Fruit fly (Drosophila melanogaster): ENCODE data around the gene DAAM.
A peak's percentile ranks its signal among the peaks of the same experiment; 100 is the strongest.

The DAAM gene

dm6 chrX:1322214-1322613 is at the start of gene DAAM:
Gene DAAM (minus strand): TSS chrX:1322362.
- TF ChIP-seq h (GFP tag; optimal IDR thresholded peaks at IDR 0.05), result peak; percentile 29
- no peak for TF ChIP-seq Mio (GFP tag; optimal IDR thresholded peaks at IDR 0.05)
- TF ChIP-seq sv (GFP tag; optimal IDR thresholded peaks at IDR 0.05), result no peak
- peak; percentile 14 for TF ChIP-seq Vsx2 (GFP tag; optimal IDR thresholded peaks at IDR 0.05; ENCODE audit: partially characterized antibody)
- TF ChIP-seq Hr78 (GFP tag; optimal IDR thresholded peaks at IDR 0.05), result no peak
- peak; percentile 46 for TF ChIP-seq dmrt93B (GFP tag; optimal IDR thresholded peaks at IDR 0.05)
- peak; percentile 39 for TF ChIP-seq HLH106 (tag; optimal IDR thresholded peaks at IDR 0.05)
- TF ChIP-seq Rel (GFP tag; optimal IDR thresholded peaks at IDR 0.05), result no peak
- TF ChIP-seq Rel (tag; optimal IDR thresholded peaks at IDR 0.05), result peak; percentile 67
- no peak for TF ChIP-seq Abd-B (GFP tag; optimal IDR thresholded peaks at IDR 0.05)
- peak in 1 of 2 experiments; percentile 22 for TF ChIP-seq foxo (GFP tag; optimal IDR thresholded peaks at IDR 0.05)
- no peak for TF ChIP-seq Dif (GFP tag; optimal IDR thresholded peaks at IDR 0.05; ENCODE audit: partially characterized antibody)
- no peak for TF ChIP-seq CrebA (GFP tag; optimal IDR thresholded peaks at IDR 0.05; ENCODE audit: borderline replicate concordance)
- peak; percentile 9 for TF ChIP-seq Hr83 (GFP tag; optimal IDR thresholded peaks at IDR 0.05; ENCODE audit: poor library complexity, severe bottlenecking)
- TF ChIP-seq OdsH (GFP tag; optimal IDR thresholded peaks at IDR 0.05), result no peak
- TF ChIP-seq GATAd (GFP tag; optimal IDR thresholded peaks at IDR 0.05), result peak; percentile 19
- peak; percentile 18 for TF ChIP-seq psq (GFP tag; optimal IDR thresholded peaks at IDR 0.05)
- TF ChIP-seq rgr (GFP tag; optimal IDR thresholded peaks at IDR 0.05), result peak; percentile 22
- TF ChIP-seq Sp1 (GFP tag; optimal IDR thresholded peaks at IDR 0.05), result peak; percentile 50
- TF ChIP-seq N (GFP tag; optimal IDR thresholded peaks at IDR 0.05), result no peak
- peak; percentile 17 for TF ChIP-seq ey (GFP tag; optimal IDR thresholded peaks at IDR 0.05)
- TF ChIP-seq CG9705 (GFP tag; optimal IDR thresholded peaks at IDR 0.05), result peak; percentile 77

- TF ChIP-seq pan (optimal IDR thresholded peaks at IDR 0.05) (no peak), Sp1 (GFP tag; optimal IDR thresholded peaks at IDR 0.05) (peak; percentile 23), Jra (GFP tag; optimal IDR thresholded peaks at IDR 0.05) (no peak), dsf (GFP tag; optimal IDR thresholded peaks at IDR 0.05; ENCODE audit: borderline replicate concordance) (no peak), h (GFP tag; optimal IDR thresholded peaks at IDR 0.05) (peak; percentile 43), Hr83 (GFP tag; optimal IDR thresholded peaks at IDR 0.05; ENCODE audit: poor library complexity, severe bottlenecking) (peak; percentile 3), foxo (GFP tag; optimal IDR thresholded peaks at IDR 0.05) (peak in 1 of 2 experiments; percentile 64), sv (GFP tag; optimal IDR thresholded peaks at IDR 0.05) (peak; percentile 41), HLH106 (tag; optimal IDR thresholded peaks at IDR 0.05) (peak; percentile 42), psq (GFP tag; optimal IDR thresholded peaks at IDR 0.05) (peak; percentile 30), fru (GFP tag; optimal IDR thresholded peaks at IDR 0.05) (peak; percentile 36), sage (GFP tag; optimal IDR thresholded peaks at IDR 0.05) (no peak), GATAd (GFP tag; optimal IDR thresholded peaks at IDR 0.05) (no peak), OdsH (GFP tag; optimal IDR thresholded peaks at IDR 0.05) (peak; percentile 39), rgr (GFP tag; optimal IDR thresholded peaks at IDR 0.05) (peak; percentile 56), N (GFP tag; optimal IDR thresholded peaks at IDR 0.05) (no peak), woc (GFP tag; optimal IDR thresholded peaks at IDR 0.05) (no peak), jim (GFP tag; optimal IDR thresholded peaks at IDR 0.05) (no peak), brk (GFP tag; optimal IDR thresholded peaks at IDR 0.05) (no peak), Dif (GFP tag; optimal IDR thresholded peaks at IDR 0.05; ENCODE audit: partially characterized antibody) (no peak), Myc (optimal IDR thresholded peaks at IDR 0.05) (no peak), dmrt93B (GFP tag; optimal IDR thresholded peaks at IDR 0.05) (no peak), ey (GFP tag; optimal IDR thresholded peaks at IDR 0.05) (peak; percentile 45)
Measured at dm6 chrX:1370104-1370802, 48.1 kb upstream of the DAAM start, which contains the start of gene ssx. Gene ssx (plus strand): TSS chrX:1370580.

- TF ChIP-seq Dif (GFP tag; optimal IDR thresholded peaks at IDR 0.05; ENCODE audit: partially characterized antibody) (no peak), dl (GFP tag; optimal IDR thresholded peaks at IDR 0.05; ENCODE audit: insufficient read depth in 1 of 2, partially characterized antibody in 2 of 2) (no peak), Dfd (GFP tag; optimal IDR thresholded peaks at IDR 0.05) (no peak), dsf (GFP tag; optimal IDR thresholded peaks at IDR 0.05; ENCODE audit: borderline replicate concordance) (no peak), Abd-B (GFP tag; optimal IDR thresholded peaks at IDR 0.05) (no peak), Hnf4 (GFP tag; optimal IDR thresholded peaks at IDR 0.05) (no peak), ey (GFP tag; optimal IDR thresholded peaks at IDR 0.05) (no peak), jim (GFP tag; optimal IDR thresholded peaks at IDR 0.05) (no peak), OdsH (GFP tag; optimal IDR thresholded peaks at IDR 0.05) (no peak)
Measured at dm6 chrX:1368949-1369348, 46.8 kb upstream of the DAAM start, which contains the start of gene CG14770. Gene CG14770 (plus strand): TSS chrX:1369249.
